Fruit fly (Drosophila melanogaster): Measurements from ENCODE around the gene T48.
A peak's percentile ranks its signal among the peaks of the same experiment; 100 is the strongest.

The T48 gene

DNA sequence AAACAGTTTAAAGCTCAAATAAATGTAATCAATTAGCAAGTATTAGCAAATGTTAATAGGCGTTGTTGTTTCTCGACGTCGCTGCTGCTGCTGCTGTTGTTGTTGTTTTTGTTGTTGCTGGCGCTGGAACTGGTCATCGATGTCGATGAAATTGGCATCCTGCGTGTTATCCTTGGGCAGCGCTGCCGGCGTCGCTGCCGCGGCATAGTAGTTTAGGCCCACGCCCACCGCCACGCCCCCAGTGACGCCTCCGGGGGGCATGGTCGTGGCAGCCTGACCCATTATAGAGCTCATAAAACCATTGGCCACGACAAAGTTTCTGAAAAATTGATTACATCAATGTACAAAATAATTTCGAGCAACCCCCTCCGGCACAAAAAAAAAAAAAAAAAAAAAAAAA, 4.7 kb upstream of the T48 start:
- no peak for TF ChIP-seq noc (tag; optimal IDR thresholded peaks at IDR 0.05)

DNA sequence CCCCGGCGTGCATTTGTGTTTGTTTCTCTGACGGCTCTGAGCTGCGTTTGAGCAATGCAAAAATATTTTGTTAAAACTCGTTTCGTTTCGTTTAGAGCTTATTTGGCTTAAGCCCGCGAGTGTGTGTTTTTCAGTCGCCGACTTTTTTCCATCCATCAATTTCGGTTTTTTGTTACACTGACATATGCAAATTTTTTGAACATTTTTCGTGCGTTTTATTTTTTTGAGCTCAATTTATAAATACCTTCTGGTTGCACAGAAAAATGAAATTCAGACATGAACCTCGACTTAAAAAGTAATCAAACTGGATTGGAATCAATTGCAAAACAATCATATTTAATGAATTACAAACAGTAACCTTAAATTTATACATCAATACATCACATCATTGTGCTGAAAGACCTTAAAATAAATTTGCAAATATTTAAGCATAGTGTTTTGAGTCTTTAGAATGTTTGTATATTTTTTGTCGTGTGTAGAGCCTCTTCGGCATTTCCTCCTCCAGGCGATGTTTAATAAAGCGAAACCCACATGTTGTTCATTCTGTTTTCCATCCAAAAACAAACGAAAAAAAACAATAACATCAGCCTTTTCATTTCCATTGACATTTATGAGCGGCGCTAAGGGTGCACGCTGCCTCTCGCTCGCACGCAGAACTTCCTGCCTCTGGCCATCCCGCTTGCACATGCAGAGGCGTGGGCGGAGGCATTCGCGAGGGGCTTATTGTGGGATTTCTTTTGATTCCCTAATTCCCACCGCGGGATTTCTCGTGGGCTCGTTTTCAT, 888 bp downstream of the T48 start:
- TF ChIP-seq noc (tag; optimal IDR thresholded peaks at IDR 0.05), result no peak

DNA sequence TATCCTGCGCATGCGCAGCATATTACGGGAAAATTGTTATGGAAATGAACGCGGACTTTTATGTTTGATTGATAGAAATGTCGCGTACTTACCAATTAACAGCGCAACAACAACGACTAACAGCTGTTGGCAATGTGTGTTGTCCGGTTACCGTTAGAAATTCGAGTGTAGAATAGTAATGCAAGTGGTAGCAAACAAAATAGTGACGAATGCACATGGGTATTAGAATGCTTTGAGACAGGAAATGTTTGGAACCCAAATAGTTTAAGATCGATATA, 1.4 kb downstream of the T48 start:
- no peak for TF ChIP-seq noc (tag; optimal IDR thresholded peaks at IDR 0.05)

DNA sequence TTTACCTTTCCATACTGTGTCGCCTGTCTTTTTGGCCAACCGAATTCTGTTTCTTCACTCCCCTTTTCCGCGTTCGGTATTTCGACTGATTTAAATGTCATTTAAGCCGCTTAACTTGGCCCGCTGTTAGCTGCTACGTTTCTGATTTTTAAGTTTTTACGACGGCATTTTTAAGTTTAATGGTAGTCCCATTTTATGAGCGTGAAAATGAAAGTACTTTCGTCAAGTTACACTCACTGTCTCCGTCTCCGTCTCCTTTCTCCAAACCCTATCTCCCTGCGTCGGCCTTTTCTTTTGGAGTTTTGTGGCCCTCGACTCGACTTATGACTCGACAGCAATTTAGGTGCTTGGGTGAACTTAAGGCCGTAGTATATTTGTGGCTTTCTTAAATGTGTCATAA, 3.7 kb downstream of the T48 start:
- no peak for TF ChIP-seq noc (tag; optimal IDR thresholded peaks at IDR 0.05)

DNA sequence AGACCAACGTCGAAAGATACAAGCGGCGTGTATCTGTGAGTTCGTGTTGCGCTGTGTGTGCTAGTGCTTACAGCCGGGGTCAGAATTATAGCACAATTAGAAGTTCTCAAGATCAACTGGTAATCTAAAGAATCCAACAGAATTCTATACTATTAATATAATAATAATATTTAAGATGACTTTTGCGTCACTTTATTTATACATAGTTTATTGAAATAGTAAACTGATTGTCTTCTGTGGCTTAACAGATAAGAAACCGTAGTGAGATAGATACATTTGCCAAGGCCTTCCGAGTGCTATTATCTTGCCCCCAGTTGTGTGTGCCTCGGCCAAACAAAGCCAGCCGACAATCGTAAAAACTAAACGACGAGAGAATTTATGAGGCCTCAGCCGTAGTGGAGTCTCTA, 4.8 kb downstream of the T48 start:
- peak; percentile 65 for TF ChIP-seq noc (tag; optimal IDR thresholded peaks at IDR 0.05)

DNA sequence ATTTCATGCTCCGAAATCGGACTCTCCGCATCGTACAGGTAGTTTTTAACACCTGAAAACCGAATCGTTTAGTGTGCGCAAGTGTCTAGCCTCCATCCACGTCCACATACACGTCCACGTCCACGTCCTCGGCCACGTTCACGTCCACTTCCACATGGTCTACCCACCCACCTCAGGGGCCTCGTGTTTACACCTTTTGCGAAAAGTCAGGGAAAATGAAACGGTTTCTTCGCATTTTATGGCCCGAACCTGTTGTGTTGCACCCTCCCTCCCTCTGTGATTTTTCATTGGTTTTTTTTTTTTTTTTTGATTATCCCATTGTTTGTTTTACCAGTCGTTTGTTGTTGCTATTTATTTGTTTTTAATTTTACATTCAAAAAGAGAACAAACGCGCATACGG, 5.6 kb downstream of the T48 start:
- no peak for TF ChIP-seq noc (tag; optimal IDR thresholded peaks at IDR 0.05)

DNA sequence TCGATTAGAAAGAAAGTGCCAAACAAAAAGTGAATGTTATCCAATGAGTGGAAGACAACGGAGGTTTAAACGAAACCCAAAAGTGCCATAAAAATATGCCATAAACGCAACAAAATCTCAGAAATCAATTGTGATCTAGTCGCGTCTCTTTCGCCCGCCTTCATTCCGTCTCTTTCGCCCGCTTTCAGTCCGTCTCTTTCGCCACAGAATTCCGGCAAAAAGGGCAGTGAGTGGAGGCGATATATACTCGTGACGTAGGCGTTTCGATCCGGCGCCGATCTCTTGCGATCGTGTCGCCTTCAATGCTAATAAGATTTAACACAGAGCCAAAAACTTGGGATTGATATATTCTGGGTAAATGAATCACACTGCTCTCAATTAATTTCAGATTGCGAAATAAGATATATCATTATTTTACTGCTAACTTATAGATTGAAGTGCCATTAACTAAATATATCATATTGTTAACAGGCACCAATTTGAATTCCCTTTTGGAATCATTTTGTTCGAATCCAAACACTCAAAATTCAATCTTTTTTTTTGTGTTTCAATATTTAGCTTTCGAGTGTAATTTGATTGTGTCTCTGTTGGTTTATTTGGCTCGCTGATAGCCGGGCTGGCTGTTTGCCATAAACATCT, 6.7 kb downstream of the T48 start:
- no peak for TF ChIP-seq noc (tag; optimal IDR thresholded peaks at IDR 0.05)

DNA sequence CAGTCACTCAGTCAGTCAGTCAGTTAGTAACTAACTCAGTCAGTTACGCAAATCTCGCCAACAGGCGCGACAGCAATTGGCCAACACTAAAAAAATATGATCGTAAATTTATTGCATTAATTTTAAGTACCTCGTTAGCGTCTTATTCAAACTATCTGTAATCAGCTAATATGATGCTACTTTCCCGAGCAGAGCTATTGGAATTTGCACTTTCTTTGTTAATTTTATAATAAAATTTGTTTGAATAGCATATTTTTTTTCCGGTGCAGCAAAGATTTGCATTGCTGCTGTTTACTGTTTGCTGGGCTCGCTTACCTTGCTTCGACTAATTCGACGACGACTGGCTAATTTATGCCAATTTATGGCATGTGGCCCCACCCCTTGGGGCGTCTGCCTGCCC, 8.6 kb downstream of the T48 start:
- TF ChIP-seq noc (tag; optimal IDR thresholded peaks at IDR 0.05), result no peak

DNA sequence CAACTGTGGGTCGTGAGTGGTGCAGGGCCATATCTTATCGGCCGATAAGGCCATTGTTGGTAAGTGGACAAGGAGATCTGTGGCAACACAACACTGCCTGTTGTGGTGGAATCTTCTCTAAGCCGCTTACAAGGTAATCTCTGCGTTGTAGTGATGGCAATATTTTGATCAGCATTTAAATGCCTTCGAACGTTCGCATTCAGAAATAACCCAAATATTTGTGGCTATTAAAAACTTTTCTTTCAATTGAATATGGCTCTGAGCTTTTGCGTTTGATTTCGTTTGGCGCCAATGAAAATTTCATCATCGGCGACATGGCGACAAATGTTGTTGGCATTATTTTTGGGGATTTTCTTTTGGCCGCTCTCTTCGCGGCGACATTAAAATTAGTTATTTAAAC, 9.0 kb downstream of the T48 start:
- TF ChIP-seq noc (tag; optimal IDR thresholded peaks at IDR 0.05), result no peak

DNA sequence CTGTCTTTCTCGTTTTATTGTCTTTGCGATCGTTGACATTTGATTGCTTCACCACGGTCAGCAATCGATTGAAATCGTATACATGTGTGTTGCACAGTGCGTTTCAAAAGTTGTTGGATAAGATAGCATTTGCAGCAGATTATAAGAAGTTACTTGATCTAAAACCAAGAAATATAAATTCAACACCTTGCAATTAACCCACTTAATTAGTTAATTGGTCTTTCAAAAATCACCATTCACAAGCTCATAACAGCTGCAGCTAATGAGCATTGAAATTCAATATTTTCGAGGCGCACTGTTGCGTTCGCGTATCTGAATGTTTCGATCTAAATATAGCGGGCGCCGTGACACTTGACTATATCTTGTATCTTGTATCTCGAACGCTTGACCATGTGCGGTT, 11.2 kb downstream of the T48 start:
- TF ChIP-seq noc (tag; optimal IDR thresholded peaks at IDR 0.05), result no peak

DNA sequence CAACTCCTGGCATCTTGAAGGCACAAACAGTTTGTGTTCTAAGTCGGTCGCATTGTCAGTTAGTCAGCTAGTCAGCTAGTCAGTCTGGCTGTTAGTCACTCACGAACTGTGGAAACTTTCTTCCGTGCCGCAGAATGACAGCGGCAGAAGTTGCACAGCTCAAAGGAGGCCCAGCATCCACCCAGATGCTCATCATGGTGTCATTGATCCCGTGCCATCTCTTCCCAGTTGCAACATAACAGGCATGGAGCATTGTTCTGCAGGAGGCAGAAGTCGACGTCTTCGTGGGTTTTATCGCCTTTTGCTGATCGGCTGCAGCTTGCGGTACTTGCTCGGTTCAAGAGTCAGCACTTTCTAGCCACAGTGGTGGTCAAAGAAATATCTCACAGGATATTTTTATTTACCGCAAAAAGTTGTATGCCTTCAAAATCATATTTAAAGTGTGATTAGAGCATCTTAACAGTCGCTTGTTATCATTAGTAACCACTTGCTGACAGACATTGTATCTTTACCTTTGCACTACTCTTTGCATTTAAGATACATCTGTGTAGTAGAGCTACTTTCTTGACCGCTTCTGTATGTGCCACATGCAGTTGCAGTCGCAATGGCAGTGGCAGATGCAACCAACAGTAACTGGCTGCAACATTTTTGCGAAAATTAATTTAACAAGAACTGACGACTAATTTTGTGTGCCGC, 12.2 kb downstream of the T48 start:
- TF ChIP-seq noc (tag; optimal IDR thresholded peaks at IDR 0.05), result no peak

DNA sequence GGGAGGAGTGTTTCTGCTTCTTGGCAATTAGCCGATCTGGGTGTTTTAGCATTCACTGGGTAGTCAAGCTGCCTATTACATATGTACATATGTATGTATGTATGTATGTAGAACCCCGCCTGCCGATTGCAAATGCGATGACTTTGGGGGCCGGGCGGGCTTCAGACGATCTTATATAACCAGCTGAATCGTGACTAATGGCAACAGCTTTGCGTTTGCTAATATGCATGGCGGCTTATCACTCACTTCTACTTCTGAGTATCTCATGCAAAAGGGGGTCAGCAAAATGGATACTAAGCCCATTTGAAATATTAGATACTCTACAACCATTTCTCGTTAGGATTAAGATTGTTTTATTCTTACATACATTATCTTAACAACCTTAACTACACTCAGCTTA, 14.7 kb downstream of the T48 start:
- no peak for TF ChIP-seq noc (tag; optimal IDR thresholded peaks at IDR 0.05)

DNA sequence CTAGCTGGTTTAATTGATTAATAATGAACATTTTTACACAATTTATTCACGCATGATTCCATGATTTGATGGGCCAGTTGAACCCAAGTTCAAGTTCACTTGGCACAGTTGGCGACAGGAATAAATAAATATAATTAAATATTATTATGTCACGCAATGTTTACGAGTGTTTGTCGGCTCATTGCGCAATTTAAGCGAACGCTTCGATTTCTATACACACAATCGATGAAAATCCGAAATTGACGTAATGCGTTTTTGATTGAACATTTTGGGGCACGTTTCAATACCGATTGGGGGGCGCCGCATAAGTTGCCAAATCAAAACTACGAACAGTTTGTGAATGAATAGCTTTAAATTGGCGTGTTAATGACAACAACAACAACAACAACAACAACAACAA, 15.8 kb downstream of the T48 start:
- no peak for TF ChIP-seq noc (tag; optimal IDR thresholded peaks at IDR 0.05)

DNA sequence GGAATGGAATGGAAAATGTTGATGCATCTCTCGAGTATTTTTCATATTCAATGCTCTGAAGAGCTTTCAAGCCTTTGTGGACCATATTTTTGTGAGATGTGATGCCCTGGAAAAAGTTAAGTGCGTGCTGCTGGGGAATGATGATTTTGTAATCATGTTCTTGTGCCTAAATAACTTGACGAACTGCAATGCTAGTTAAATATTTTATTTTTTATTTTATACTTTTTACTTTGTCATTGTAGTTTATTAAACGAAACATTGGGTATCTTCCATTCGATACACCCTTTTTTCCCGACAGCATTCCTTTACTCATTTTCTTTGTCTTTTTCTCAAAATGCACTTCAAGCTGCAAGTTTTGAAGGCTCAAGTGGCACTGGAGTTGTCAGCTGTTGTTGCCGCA, 18.4 kb downstream of the T48 start:
- no peak for TF ChIP-seq noc (tag; optimal IDR thresholded peaks at IDR 0.05)

DNA sequence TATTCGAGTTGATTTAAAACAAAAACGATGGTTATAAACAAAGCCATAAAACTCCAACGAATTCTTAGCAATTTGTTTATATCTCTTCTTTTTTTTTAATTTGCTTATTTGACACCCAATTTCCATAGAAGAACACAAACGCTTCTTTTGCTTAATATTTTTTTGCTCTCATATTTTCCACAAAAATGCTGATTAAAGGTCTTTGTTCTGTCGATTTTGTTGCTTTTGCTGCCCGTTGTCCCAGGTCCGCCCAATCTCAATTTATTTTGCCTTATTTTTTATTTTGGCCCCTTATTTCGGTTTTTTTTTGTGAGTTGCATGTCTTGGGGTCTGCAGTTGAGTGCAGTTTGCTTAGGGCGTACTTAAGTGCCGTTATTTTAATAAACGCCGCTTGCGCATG, 24.5 kb downstream of the T48 start:
- no peak for TF ChIP-seq noc (tag; optimal IDR thresholded peaks at IDR 0.05)

DNA sequence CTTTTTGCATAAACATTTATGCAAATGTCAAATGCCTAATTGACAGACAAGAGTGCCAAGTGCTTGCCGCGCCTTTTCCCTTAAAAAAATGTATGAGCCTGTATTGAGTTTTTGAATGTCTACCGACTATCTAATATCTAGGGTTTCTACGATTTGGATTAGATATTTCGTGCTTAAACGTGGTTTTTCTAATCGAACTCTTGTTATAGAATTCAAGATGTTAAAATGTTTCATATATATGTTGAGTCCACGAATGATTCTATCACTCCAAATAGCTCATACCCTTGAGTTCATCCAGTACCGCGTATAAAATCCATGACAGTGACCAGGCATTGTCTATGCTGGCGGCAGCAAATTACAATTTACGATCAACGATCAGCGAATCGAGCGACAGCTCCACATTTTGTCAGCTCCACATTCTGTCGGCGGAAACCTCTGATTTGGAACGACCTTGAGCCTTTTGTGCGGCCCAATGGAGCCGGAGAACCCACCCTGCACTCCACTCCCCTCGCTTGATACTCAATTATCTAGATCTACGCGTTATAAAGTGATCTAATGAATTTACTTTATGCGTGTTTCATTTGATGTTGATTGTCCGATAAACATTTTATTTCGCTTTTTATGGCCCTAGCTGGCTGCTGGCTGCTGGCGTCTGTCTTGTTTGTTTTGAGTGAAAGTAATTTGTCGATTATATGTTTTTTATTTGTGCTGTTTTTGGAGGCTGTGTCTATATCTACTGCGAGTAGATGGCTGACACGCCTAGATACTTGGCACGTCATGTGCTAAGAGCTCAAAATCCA, 25.4 kb downstream of the T48 start:
- no peak for TF ChIP-seq noc (tag; optimal IDR thresholded peaks at IDR 0.05)

DNA sequence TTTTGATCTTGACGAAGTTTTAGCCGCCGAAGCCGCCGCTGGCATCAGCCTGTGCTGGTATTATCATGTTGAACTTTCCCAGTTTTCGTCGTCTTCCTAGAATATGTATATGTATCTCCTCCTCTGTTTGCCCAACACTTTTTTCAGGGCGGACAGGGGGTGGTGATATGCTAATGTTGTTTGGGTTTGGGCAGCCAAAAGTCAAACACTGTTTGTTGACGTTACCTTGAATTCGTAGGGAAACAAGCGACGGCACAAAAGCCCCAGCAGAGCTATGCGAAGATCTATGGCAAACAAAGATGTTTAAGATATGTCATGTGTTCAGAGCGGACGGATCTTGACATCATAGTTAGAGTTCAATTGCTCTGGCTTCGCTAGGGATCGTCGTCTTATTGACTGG, 27.2 kb downstream of the T48 start:
- no peak for TF ChIP-seq noc (tag; optimal IDR thresholded peaks at IDR 0.05)

All from whole organism, larva.